Worm (Caenorhabditis elegans): Measurements from ENCODE around the gene cin-4.

DNA sequence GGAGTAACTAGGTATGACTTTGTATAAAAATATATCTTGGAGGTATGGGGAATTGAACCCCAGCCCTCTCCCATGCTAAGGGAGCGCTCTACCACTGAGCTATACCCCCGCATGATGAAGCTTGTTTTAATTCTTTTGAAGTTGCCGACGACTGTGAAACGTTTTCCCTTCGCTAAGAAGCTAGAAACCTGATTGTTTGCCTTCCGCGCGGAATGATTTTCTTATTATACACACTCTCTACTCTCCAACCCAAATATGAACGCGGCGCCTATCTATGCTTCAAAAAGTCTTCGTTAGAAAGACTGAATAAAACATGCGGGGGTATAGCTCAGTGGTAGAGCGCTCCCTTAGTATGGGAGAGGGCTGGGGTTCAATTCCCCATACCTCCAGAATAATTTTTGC, 35.1 kb upstream of the cin-4 start:
- TF ChIP-seq skn-1 (tag; optimal IDR thresholded peaks at IDR 0.05) (no peak), sox-4 (tag; optimal IDR thresholded peaks at IDR 0.05) (no peak)
